Fruit fly (Drosophila melanogaster): ENCODE data around the gene CG11779.

DNA sequence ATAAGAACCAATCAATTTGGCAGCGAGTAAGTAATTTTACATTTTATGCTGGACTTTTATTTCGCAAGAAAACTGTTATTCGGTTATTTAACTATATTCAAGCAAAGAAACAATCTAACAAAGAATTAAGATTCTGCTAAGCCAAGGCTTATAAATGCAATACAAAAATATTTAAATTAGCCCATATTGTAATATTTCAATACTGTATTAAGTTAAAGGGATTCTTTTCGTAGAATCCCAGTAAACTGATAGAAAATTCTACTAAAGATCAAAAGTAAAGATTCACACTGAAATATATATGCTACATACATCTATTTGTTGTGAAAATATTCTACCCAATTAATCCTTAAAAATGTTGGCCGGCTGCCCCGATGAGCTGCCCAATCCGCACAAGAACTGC, 17.0 kb upstream of the CG11779 start, which contains the start of gene CG14282:
- TF ChIP-seq psq (optimal IDR thresholded peaks at IDR 0.05) (no peak), Dll (optimal IDR thresholded peaks at IDR 0.05) (no peak), CG8478 (optimal IDR thresholded peaks at IDR 0.05) (no peak)

Measured in whole organism.